Fruit fly (Drosophila melanogaster) whole organism, embryonic: ENCODE data around the gene Oatp33Eb.

Experiments used
- ATbp ChIP-seq: fragments of 200-800 bp; sonication (Bioruptor generic); optimal IDR thresholded peaks from 2 replicates; lab custom pipeline; 2017; ENCODE audit warnings: missing biosample characterization, mild to moderate bottlenecking, missing genetic modification characterization, missing genetic modification reagents
- CG10274 ChIP-seq: fragments of 200-800 bp; sonication (Bioruptor generic); optimal IDR thresholded peaks from 3 replicates; lab custom pipeline; 2017; ENCODE audit warnings: missing biosample characterization, mild to moderate bottlenecking, missing genetic modification characterization
- CG10462 ChIP-seq: fragments of 200-800 bp; sonication (Bioruptor generic); optimal IDR thresholded peaks from 2 replicates; lab custom pipeline; 2016; ENCODE audit warnings: missing biosample characterization, missing genetic modification characterization
- CG11504 ChIP-seq: fragments of 200-800 bp; sonication (Bioruptor generic); optimal IDR thresholded peaks from 3 replicates; lab custom pipeline; 2019; ENCODE audit warnings: missing biosample characterization, mild to moderate bottlenecking, missing genetic modification characterization, moderate library complexity
- CG12391 ChIP-seq: fragments of 200-800 bp; sonication (Bioruptor generic); optimal IDR thresholded peaks from 3 replicates; lab custom pipeline; 2018; ENCODE audit warnings: missing biosample characterization, mild to moderate bottlenecking, missing genetic modification characterization, moderate library complexity
- CG14050 ChIP-seq: fragments of 200-800 bp; sonication (Bioruptor generic); IDR thresholded peaks from 3 replicates; pipeline ENCODE4 v1.3.6; 2022; ENCODE audit warnings: missing biosample characterization, missing genetic modification characterization
- CG14710 ChIP-seq: fragments of 200-800 bp; sonication (Bioruptor generic); optimal IDR thresholded peaks from 3 replicates; lab custom pipeline; 2019; ENCODE audit warnings: missing biosample characterization, mild to moderate bottlenecking, missing genetic modification characterization, moderate library complexity
- CG15601 ChIP-seq: fragments of 200-800 bp; sonication (Bioruptor generic); optimal IDR thresholded peaks from 3 replicates; lab custom pipeline; 2019; ENCODE audit warnings: missing biosample characterization, mild to moderate bottlenecking, missing genetic modification characterization, moderate library complexity
- CG17385 ChIP-seq: fragments of 200-800 bp; sonication (Bioruptor generic); optimal IDR thresholded peaks from 3 replicates; lab custom pipeline; 2018; ENCODE audit warnings: missing biosample characterization, mild to moderate bottlenecking, missing genetic modification characterization
- CG18619 ChIP-seq: fragments of 200-800 bp; sonication (Bioruptor generic); optimal IDR thresholded peaks from 3 replicates; lab custom pipeline; 2017; ENCODE audit warnings: missing biosample characterization, mild to moderate bottlenecking, missing genetic modification characterization
- CG2202 ChIP-seq: fragments of 200-800 bp; sonication (Bioruptor generic); optimal IDR thresholded peaks from 2 replicates; lab custom pipeline; 2018; ENCODE audit warnings: missing biosample characterization, mild to moderate bottlenecking, missing genetic modification characterization
- CG2712 ChIP-seq: fragments of 200-800 bp; optimal IDR thresholded peaks from 3 replicates; lab custom pipeline; 2019; ENCODE audit warnings: missing biosample characterization, mild to moderate bottlenecking, missing genetic modification characterization, moderate library complexity
- CG3281 ChIP-seq: fragments of 200-800 bp; sonication (Bioruptor generic); optimal IDR thresholded peaks from 3 replicates; lab custom pipeline; 2017; ENCODE audit warnings: missing biosample characterization, mild to moderate bottlenecking, missing genetic modification characterization
- CG33557 ChIP-seq: fragments of 200-800 bp; sonication (Bioruptor generic); optimal IDR thresholded peaks from 2 replicates; lab custom pipeline; 2019; ENCODE audit warnings: missing biosample characterization, mild to moderate bottlenecking, missing genetic modification characterization, moderate library complexity
- CG6689 ChIP-seq: fragments of 200-800 bp; sonication (Bioruptor generic); IDR thresholded peaks from 2 replicates; pipeline ENCODE4 v1.3.6; 2022; ENCODE audit warnings: missing biosample characterization, missing genetic modification characterization
- CG8388 ChIP-seq: fragments of 200-800 bp; sonication (Bioruptor generic); optimal IDR thresholded peaks from 2 replicates; lab custom pipeline; 2019; ENCODE audit warnings: missing biosample characterization, mild to moderate bottlenecking, missing genetic modification characterization, moderate library complexity
- CG9797 ChIP-seq: fragments of 200-800 bp; sonication (Bioruptor generic); optimal IDR thresholded peaks from 3 replicates; lab custom pipeline; 2018; ENCODE audit warnings: missing biosample characterization, mild to moderate bottlenecking, missing genetic modification characterization
- CG9932 ChIP-seq: fragments of 200-800 bp; sonication (Bioruptor generic); IDR thresholded peaks from 2 replicates; pipeline ENCODE4 v1.3.6; 2022; ENCODE audit warnings: missing biosample characterization, missing genetic modification characterization
- CrebB ChIP-seq: fragments of 200-800 bp; sonication (Bioruptor generic); optimal IDR thresholded peaks from 3 replicates; lab custom pipeline; 2018; ENCODE audit warnings: missing biosample characterization, mild to moderate bottlenecking, missing genetic modification characterization
- Kr ChIP-seq: fragments of 200-800 bp; sonication (Bioruptor generic); optimal IDR thresholded peaks from 2 replicates; lab custom pipeline; 2017; ENCODE audit warnings: missing biosample characterization, mild to moderate bottlenecking, missing genetic modification characterization
- MESR4 ChIP-seq: fragments of 200-800 bp; sonication (Bioruptor generic); optimal IDR thresholded peaks from 2 replicates; lab custom pipeline; 2018; ENCODE audit warnings: missing biosample characterization, mild to moderate bottlenecking, missing genetic modification characterization, moderate library complexity
- MTF-1 ChIP-seq: fragments of 200-800 bp; sonication (Bioruptor generic); optimal IDR thresholded peaks from 2 replicates; lab custom pipeline; 2018; ENCODE audit warnings: missing biosample characterization, mild to moderate bottlenecking, missing genetic modification characterization, borderline replicate concordance
- Med ChIP-seq: fragments of 200-800 bp; sonication (Bioruptor generic); peaks from one replicate; lab custom pipeline; 2016; ENCODE audit warnings: missing biosample characterization, missing genetic modification characterization, mild to moderate bottlenecking, inconsistent platforms, moderate library complexity
- Mrtf ChIP-seq: fragments of 200-800 bp; sonication (Bioruptor generic); IDR thresholded peaks from 3 replicates; pipeline ENCODE4 v1.3.6; 2022; ENCODE audit warnings: missing biosample characterization, missing genetic modification characterization
- Nf-YB ChIP-seq: fragments of 200-800 bp; sonication (Bioruptor generic); optimal IDR thresholded peaks from 3 replicates; lab custom pipeline; 2019; ENCODE audit warnings: missing biosample characterization, mild to moderate bottlenecking, missing genetic modification characterization, moderate library complexity
- Pdp1 ChIP-seq, 2 experiments: fragments of 200-800 bp; sonication (Bioruptor generic); optimal IDR thresholded peaks; 3 replicates each; lab custom pipeline; 2016; ENCODE audit warnings: missing biosample characterization in 2 of 2, missing genetic modification characterization in 2 of 2, mild to moderate bottlenecking in 1 of 2, moderate library complexity in 1 of 2
- Spps ChIP-seq: fragments of 200-800 bp; sonication (Bioruptor generic); optimal IDR thresholded peaks from 2 replicates; lab custom pipeline; 2018; ENCODE audit warnings: missing biosample characterization, mild to moderate bottlenecking, missing genetic modification characterization
- Sry-β ChIP-seq: fragments of 200-800 bp; sonication (Bioruptor generic); optimal IDR thresholded peaks from 2 replicates; lab custom pipeline; 2018; ENCODE audit warnings: missing biosample characterization, mild to moderate bottlenecking, missing genetic modification characterization, moderate library complexity
- ac ChIP-seq: fragments of 200-800 bp; sonication (Bioruptor generic); optimal IDR thresholded peaks from 3 replicates; lab custom pipeline; 2017; ENCODE audit warnings: missing biosample characterization, mild to moderate bottlenecking, missing genetic modification characterization
- ash1 ChIP-seq: fragments of 200-800 bp; sonication (Bioruptor generic); optimal IDR thresholded peaks from 2 replicates; lab custom pipeline; 2018; ENCODE audit warnings: missing biosample characterization, mild to moderate bottlenecking, missing genetic modification characterization
- bcd ChIP-seq: fragments of 200-800 bp; sonication (Bioruptor generic); optimal IDR thresholded peaks from 2 replicates; lab custom pipeline; 2017; ENCODE audit warnings: missing biosample characterization, mild to moderate bottlenecking, missing genetic modification characterization
- caup ChIP-seq: fragments of 200-800 bp; sonication (Bioruptor generic); optimal IDR thresholded peaks from 3 replicates; lab custom pipeline; 2017; ENCODE audit warnings: missing biosample characterization, mild to moderate bottlenecking, missing genetic modification characterization, moderate library complexity; ENCODE audit not compliant: severe bottlenecking
- ewg ChIP-seq: fragments of 200-800 bp; sonication (Bioruptor generic); optimal IDR thresholded peaks from 3 replicates; lab custom pipeline; 2017; ENCODE audit warnings: mild to moderate bottlenecking, missing biosample characterization, missing genetic modification reagents, missing genetic modification characterization
- fd3F ChIP-seq: fragments of 200-800 bp; sonication (Bioruptor generic); optimal IDR thresholded peaks from 2 replicates; lab custom pipeline; 2018; ENCODE audit warnings: missing biosample characterization, mild to moderate bottlenecking, missing genetic modification characterization, moderate library complexity
- fd64A ChIP-seq: fragments of 200-800 bp; sonication (Bioruptor generic); optimal IDR thresholded peaks from 3 replicates; lab custom pipeline; 2018; ENCODE audit warnings: missing biosample characterization, mild to moderate bottlenecking, missing genetic modification characterization
- gcm ChIP-seq: fragments of 200-800 bp; sonication (Bioruptor generic); optimal IDR thresholded peaks from 2 replicates; lab custom pipeline; 2019; ENCODE audit warnings: missing biosample characterization, mild to moderate bottlenecking, missing genetic modification characterization, moderate library complexity
- gem ChIP-seq: fragments of 200-800 bp; sonication (Bioruptor generic); optimal IDR thresholded peaks from 2 replicates; lab custom pipeline; 2019; ENCODE audit warnings: missing biosample characterization, mild to moderate bottlenecking, missing genetic modification characterization, moderate library complexity
- grau ChIP-seq: fragments of 200-800 bp; optimal IDR thresholded peaks from 3 replicates; lab custom pipeline; 2019; ENCODE audit warnings: missing biosample characterization, mild to moderate bottlenecking, missing genetic modification characterization, moderate library complexity
- kay ChIP-seq: fragments of 200-800 bp; sonication (Bioruptor generic); optimal IDR thresholded peaks from 2 replicates; lab custom pipeline; 2016; ENCODE audit warnings: missing biosample characterization, missing genetic modification characterization
- onecut ChIP-seq: fragments of 200-800 bp; sonication (Bioruptor generic); IDR thresholded peaks from 2 replicates; pipeline ENCODE4 v1.3.6; 2022; ENCODE audit warnings: missing biosample characterization, missing genetic modification characterization
- pzg ChIP-seq: fragments of 200-800 bp; sonication (Bioruptor generic); optimal IDR thresholded peaks from 3 replicates; lab custom pipeline; 2018; ENCODE audit warnings: missing biosample characterization, mild to moderate bottlenecking, missing genetic modification characterization, moderate library complexity
- row ChIP-seq: fragments of 200-800 bp; sonication (Bioruptor generic); IDR thresholded peaks from 3 replicates; pipeline ENCODE4 v1.3.6; 2022; ENCODE audit warnings: missing biosample characterization, missing genetic modification characterization
- schlank ChIP-seq: fragments of 200-800 bp; sonication (Bioruptor generic); optimal IDR thresholded peaks from 2 replicates; lab custom pipeline; 2018; ENCODE audit warnings: missing biosample characterization, mild to moderate bottlenecking, missing genetic modification characterization
- slou ChIP-seq: fragments of 200-800 bp; sonication (Bioruptor generic); optimal IDR thresholded peaks from 3 replicates; lab custom pipeline; 2016; ENCODE audit warnings: missing biosample characterization, missing genetic modification characterization
- slp2 ChIP-seq: fragments of 200-800 bp; sonication (Bioruptor generic); optimal IDR thresholded peaks from 2 replicates; lab custom pipeline; 2016; ENCODE audit warnings: missing biosample characterization, missing genetic modification characterization
- sna ChIP-seq: fragments of 200-800 bp; sonication (Bioruptor generic); IDR thresholded peaks from 2 replicates; pipeline ENCODE4 v1.3.6; 2022; ENCODE audit warnings: missing biosample characterization, missing genetic modification characterization; ENCODE audit not compliant: partially characterized antibody
- sqz ChIP-seq: fragments of 200-800 bp; sonication (Bioruptor generic); optimal IDR thresholded peaks from 3 replicates; lab custom pipeline; 2018; ENCODE audit warnings: missing biosample characterization, mild to moderate bottlenecking, missing genetic modification characterization
- tll ChIP-seq, 2 experiments: fragments of 200-800 bp in 1 of 2; fragments of >200 bp in 1 of 2; sonication (Bioruptor generic) in 1 of 2; optimal IDR thresholded peaks; 2 replicates each; lab custom pipeline; 2017 to 2019; ENCODE audit warnings: missing biosample characterization in 2 of 2, missing genetic modification characterization in 2 of 2, mild to moderate bottlenecking in 1 of 2, moderate library complexity in 1 of 2
- wek ChIP-seq: fragments of 200-800 bp; sonication (Bioruptor generic); optimal IDR thresholded peaks from 3 replicates; lab custom pipeline; 2018; ENCODE audit warnings: missing biosample characterization, mild to moderate bottlenecking, missing genetic modification characterization, moderate library complexity

The Oatp33Eb gene

DNA sequence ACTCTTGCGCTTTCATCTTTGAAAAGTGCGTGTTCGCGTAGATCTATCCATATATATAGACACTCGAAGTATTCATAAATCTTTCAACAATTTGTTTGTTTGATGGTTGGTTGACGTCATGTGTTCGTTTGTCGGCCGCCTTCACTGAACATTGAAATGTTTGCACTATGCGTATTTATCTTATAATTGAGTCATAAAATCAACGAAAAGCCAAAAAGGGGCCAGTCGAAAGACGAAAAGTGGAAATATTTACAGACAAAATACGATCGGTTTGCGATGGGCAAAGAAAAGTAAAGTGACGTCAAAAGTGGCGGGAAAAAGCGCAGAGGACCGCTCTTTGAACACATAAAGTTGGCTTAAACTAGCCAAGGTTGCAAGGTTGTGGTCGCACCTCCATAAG lies 39.0 kb downstream of the Oatp33Eb start (continued):
- TF ChIP-seq fd3F (GFP tag; lab: Kevin White, UChicago) (no peak), CG15601 (tag; lab: Kevin White, UChicago) (peak; percentile 64), caup (GFP tag; lab: Kevin White, UChicago) (peak; percentile 10), kay (GFP tag; lab: Kevin White, UChicago) (peak; percentile 9), CG12391 (tag; lab: Kevin White, UChicago) (peak; percentile 0), tll (GFP tag; optimal IDR thresholded peaks at IDR 0.05; lab: Kevin White, UChicago) (peak in 1 of 2 experiments; percentile 52), gem (tag; lab: Kevin White, UChicago) (peak; percentile 40), schlank (tag; lab: Kevin White, UChicago) (no peak), sqz (GFP tag; lab: Kevin White, UChicago) (peak; percentile 25), pzg (GFP tag; lab: Kevin White, UChicago) (no peak), CG14050 (GFP tag; lab: Robert Waterston, UW) (no peak), CG8388 (GFP tag; lab: Kevin White, UChicago) (peak; percentile 11), MESR4 (GFP tag; lab: Kevin White, UChicago) (no peak), Mrtf (GFP tag; lab: Robert Waterston, UW) (no peak), CrebB (peak; percentile 66), Kr (GFP tag; lab: Kevin White, UChicago) (peak; percentile 9), row (GFP tag; lab: Robert Waterston, UW) (no peak), gcm (GFP tag; lab: Kevin White, UChicago) (peak; percentile 42), ewg (GFP tag; lab: Kevin White, UChicago) (no peak), fd64A (GFP tag; lab: Kevin White, UChicago) (peak; percentile 79), MTF-1 (GFP tag; lab: Kevin White, UChicago) (peak; percentile 69), CG10274 (GFP tag; lab: Kevin White, UChicago) (no peak), CG9797 (GFP tag; lab: Kevin White, UChicago) (no peak), onecut (GFP tag; lab: Robert Waterston, UW) (no peak), CG10462 (GFP tag; lab: Kevin White, UChicago) (peak; percentile 16), CG3281 (peak; percentile 15), Med (GFP tag; lab: Kevin White, UChicago) (peak; percentile 42), CG33557 (GFP tag; lab: Kevin White, UChicago) (peak; percentile 68), ATbp (peak; percentile 71), Pdp1 (GFP tag; optimal IDR thresholded peaks at IDR 0.05; lab: Kevin White, UChicago) (peak in 1 of 2 experiments; percentile 3), CG6689 (GFP tag; lab: Robert Waterston, UW) (no peak), sna (GFP tag; lab: Robert Waterston, UW) (no peak), grau (tag; lab: Kevin White, UChicago) (peak; percentile 2), Spps (tag; lab: Kevin White, UChicago) (peak; percentile 50), CG18619 (GFP tag; lab: Kevin White, UChicago) (peak; percentile 26), ac (GFP tag; lab: Kevin White, UChicago) (peak; percentile 73), CG9932 (no peak), CG14710 (tag; lab: Kevin White, UChicago) (peak; percentile 51), CG2202 (tag; lab: Kevin White, UChicago) (peak; percentile 71), slp2 (GFP tag; lab: Kevin White, UChicago) (no peak), slou (GFP tag; lab: Kevin White, UChicago) (no peak), Nf-YB (GFP tag; lab: Kevin White, UChicago) (peak; percentile 37), CG17385 (peak; percentile 46), ash1 (GFP tag; lab: Kevin White, UChicago) (no peak), wek (GFP tag; lab: Kevin White, UChicago) (peak; percentile 71), bcd (no peak), CG11504 (tag; lab: Kevin White, UChicago) (peak; percentile 32), Sry-β (GFP tag; lab: Kevin White, UChicago) (peak; percentile 27), CG2712 (peak; percentile 43)
